Fruit fly (Drosophila melanogaster): ENCODE data around the gene CG45099.

CG45099 gene

dm6 chr3R:22014397-22014796 is 19.7 kb downstream of the CG45099 start, which contains the start of gene Theg:
TSS of gene Theg (plus strand) at chr3R:22014697.
- TF ChIP-seq dac (GFP tag; optimal IDR thresholded peaks at IDR 0.05): no peak
- TF ChIP-seq OdsH (GFP tag; optimal IDR thresholded peaks at IDR 0.05): no peak
- TF ChIP-seq eg (GFP tag; IDR thresholded peaks at IDR 0.05): no peak
- TF ChIP-seq ss (GFP tag; optimal IDR thresholded peaks at IDR 0.05): no peak
- TF ChIP-seq CG1621 (tag; optimal IDR thresholded peaks at IDR 0.05): no peak
- no peak for TF ChIP-seq lz (GFP tag; optimal IDR thresholded peaks at IDR 0.05)
- TF ChIP-seq CG31627 (GFP tag; optimal IDR thresholded peaks at IDR 0.05): no peak
- TF ChIP-seq pdm3 (GFP tag; optimal IDR thresholded peaks at IDR 0.05): no peak
- no peak for TF ChIP-seq CG6792 (GFP tag; optimal IDR thresholded peaks at IDR 0.05)
- no peak for TF ChIP-seq Hr4 (GFP tag; optimal IDR thresholded peaks at IDR 0.05)
- no peak for TF ChIP-seq CG32006 (GFP tag; optimal IDR thresholded peaks at IDR 0.05)
- TF ChIP-seq CG6854 (GFP tag; optimal IDR thresholded peaks at IDR 0.05): no peak
- TF ChIP-seq CG7368 (GFP tag; optimal IDR thresholded peaks at IDR 0.05): no peak
- no peak for TF ChIP-seq acj6 (GFP tag; optimal IDR thresholded peaks at IDR 0.05)
- no peak for TF ChIP-seq Gug (GFP tag; IDR thresholded peaks at IDR 0.05)

- no peak for TF ChIP-seq Ets96B (tag; optimal IDR thresholded peaks at IDR 0.05)
- no peak for TF ChIP-seq eg (GFP tag; IDR thresholded peaks at IDR 0.05)
- no peak for TF ChIP-seq Hr38 (GFP tag; optimal IDR thresholded peaks at IDR 0.05)
- TF ChIP-seq Eip93F (GFP tag; optimal IDR thresholded peaks at IDR 0.05): peak; percentile 84
- TF ChIP-seq Smox (GFP tag; optimal IDR thresholded peaks at IDR 0.05): no peak
- TF ChIP-seq CG8119 (GFP tag; IDR thresholded peaks at IDR 0.05): no peak
Observed at dm6 chr3R:22003508-22003907, 30.6 kb downstream of the CG45099 start.

dm6 chr3R:21999641-22000040 is 34.4 kb downstream of the CG45099 start:
- no peak for TF ChIP-seq CG10669 (GFP tag; optimal IDR thresholded peaks at IDR 0.05)
- no peak for TF ChIP-seq CG6163 (GFP tag; IDR thresholded peaks at IDR 0.05)
- TF ChIP-seq CG11762 (GFP tag; optimal IDR thresholded peaks at IDR 0.05; ENCODE audit: insufficient read depth): no peak
- no peak for TF ChIP-seq CG16779 (tag; optimal IDR thresholded peaks at IDR 0.05)
- no peak for TF ChIP-seq Sox102F (GFP tag; optimal IDR thresholded peaks at IDR 0.05)
- TF ChIP-seq spab (GFP tag; optimal IDR thresholded peaks at IDR 0.05): no peak
- no peak for TF ChIP-seq CG8119 (GFP tag; IDR thresholded peaks at IDR 0.05)
- peak; percentile 32 for TF ChIP-seq Eip78C (GFP tag)
- TF ChIP-seq CG7368 (GFP tag; optimal IDR thresholded peaks at IDR 0.05): no peak
- TF ChIP-seq svp (GFP tag): peak; percentile 55
- TF ChIP-seq Eip75B (GFP tag; optimal IDR thresholded peaks at IDR 0.05): no peak
- TF ChIP-seq topi (GFP tag; optimal IDR thresholded peaks at IDR 0.05): peak; percentile 13
- no peak for TF ChIP-seq pdm3 (GFP tag; optimal IDR thresholded peaks at IDR 0.05)
- no peak for TF ChIP-seq CG11902 (GFP tag; optimal IDR thresholded peaks at IDR 0.05)
- no peak for TF ChIP-seq CG3032 (tag; optimal IDR thresholded peaks at IDR 0.05)
- peak; percentile 11 for TF ChIP-seq esn (GFP tag; optimal IDR thresholded peaks at IDR 0.05)
- no peak for TF ChIP-seq Met (GFP tag; optimal IDR thresholded peaks at IDR 0.05)
- no peak for TF ChIP-seq CG4318 (GFP tag; optimal IDR thresholded peaks at IDR 0.05)
- TF ChIP-seq Hr39 (GFP tag; optimal IDR thresholded peaks at IDR 0.05): no peak
- TF ChIP-seq achi (GFP tag; optimal IDR thresholded peaks at IDR 0.05): no peak
- TF ChIP-seq acj6 (GFP tag; optimal IDR thresholded peaks at IDR 0.05): no peak

dm6 chr3R:21998877-21999276 is 35.2 kb downstream of the CG45099 start:
- TF ChIP-seq dsx (GFP tag; optimal IDR thresholded peaks at IDR 0.05; ENCODE audit: poor library complexity, severe bottlenecking) (peak; percentile 24), Smox (GFP tag; optimal IDR thresholded peaks at IDR 0.05) (peak; percentile 2), esn (GFP tag; optimal IDR thresholded peaks at IDR 0.05) (peak; percentile 8), CG10631 (GFP tag; optimal IDR thresholded peaks at IDR 0.05) (peak; percentile 13), spab (GFP tag; optimal IDR thresholded peaks at IDR 0.05) (no peak), Eip93F (GFP tag; optimal IDR thresholded peaks at IDR 0.05) (no peak), Hr39 (GFP tag; optimal IDR thresholded peaks at IDR 0.05) (peak; percentile 1), CG6792 (GFP tag; optimal IDR thresholded peaks at IDR 0.05) (no peak), Eip75B (GFP tag; optimal IDR thresholded peaks at IDR 0.05) (no peak), CG3032 (tag; optimal IDR thresholded peaks at IDR 0.05) (peak; percentile 15), svp (GFP tag) (peak; percentile 53), topi (GFP tag; optimal IDR thresholded peaks at IDR 0.05) (peak; percentile 3), Ets21C (GFP tag; optimal IDR thresholded peaks at IDR 0.05) (no peak), CG11762 (GFP tag; optimal IDR thresholded peaks at IDR 0.05; ENCODE audit: insufficient read depth) (no peak), CG3919 (GFP tag; optimal IDR thresholded peaks at IDR 0.05) (no peak), lz (GFP tag; optimal IDR thresholded peaks at IDR 0.05) (no peak), Sox102F (GFP tag; optimal IDR thresholded peaks at IDR 0.05) (no peak), CG6854 (GFP tag; optimal IDR thresholded peaks at IDR 0.05) (no peak), Ets96B (tag; optimal IDR thresholded peaks at IDR 0.05) (peak; percentile 15), CG10669 (GFP tag; optimal IDR thresholded peaks at IDR 0.05) (peak; percentile 2), CG6276 (GFP tag; optimal IDR thresholded peaks at IDR 0.05) (no peak), Eip78C (GFP tag) (peak; percentile 72)
